Worm (Caenorhabditis elegans): ENCODE measurements around the gene srw-21.

srw-21 gene

ce11 chrV:15466017-15466416 is 21.8 kb upstream of the srw-21 start:
- no peak for TF ChIP-seq skn-1 (tag; optimal IDR thresholded peaks at IDR 0.05)
- TF ChIP-seq C34F6.9 (tag; optimal IDR thresholded peaks at IDR 0.05) = no peak
- TF ChIP-seq lin-39 (tag; optimal IDR thresholded peaks at IDR 0.05) = no peak
- TF ChIP-seq elt-1 (tag; optimal IDR thresholded peaks at IDR 0.05) = no peak
- TF ChIP-seq nhr-12 (tag; optimal IDR thresholded peaks at IDR 0.05) = no peak
- TF ChIP-seq mbf-1 (tag; optimal IDR thresholded peaks at IDR 0.05) = no peak
- TF ChIP-seq nhr-21 (tag; optimal IDR thresholded peaks at IDR 0.05) = no peak
- TF ChIP-seq ztf-4 (tag; optimal IDR thresholded peaks at IDR 0.05) = no peak
- TF ChIP-seq fos-1 (tag; optimal IDR thresholded peaks at IDR 0.05) = no peak
- TF ChIP-seq nhr-25 (tag; optimal IDR thresholded peaks at IDR 0.05) = no peak
- TF ChIP-seq nhr-237 (tag; optimal IDR thresholded peaks at IDR 0.05) = no peak
- no peak for TF ChIP-seq peb-1 (tag; optimal IDR thresholded peaks at IDR 0.05)
- no peak for TF ChIP-seq elt-3 (tag; optimal IDR thresholded peaks at IDR 0.05)
- TF ChIP-seq gmeb-1 (tag; optimal IDR thresholded peaks at IDR 0.05) = no peak
- no peak for TF ChIP-seq lin-13 (GFP tag; optimal IDR thresholded peaks at IDR 0.05)
- no peak for TF ChIP-seq aly-2 (tag; optimal IDR thresholded peaks at IDR 0.05)

- no peak for TF ChIP-seq C34F6.9 (tag; optimal IDR thresholded peaks at IDR 0.05)
Observed at ce11 chrV:15466719-15467118, 21.1 kb upstream of the srw-21 start.

- TF ChIP-seq elt-3 (tag; optimal IDR thresholded peaks at IDR 0.05) (no peak), mdl-1 (tag; optimal IDR thresholded peaks at IDR 0.05) (no peak), nhr-129 (tag; optimal IDR thresholded peaks at IDR 0.05) (no peak), nhr-6 (tag; optimal IDR thresholded peaks at IDR 0.05) (no peak), nhr-25 (tag; optimal IDR thresholded peaks at IDR 0.05) (no peak), sma-3 (GFP tag; optimal IDR thresholded peaks at IDR 0.05) (no peak), crh-2 (tag; optimal IDR thresholded peaks at IDR 0.05) (no peak)
Observed at ce11 chrV:15471029-15471428, 16.8 kb upstream of the srw-21 start, which contains the start of gene dpf-1. TSS of gene dpf-1 (plus strand) at chrV:15471329.

ce11 chrV:15478597-15478996 is 9.3 kb upstream of the srw-21 start, which contains the start of gene C06B8.2:
TSS of gene C06B8.2 (minus strand) at chrV:15478749.
- TF ChIP-seq ztf-1 (GFP tag; conservative IDR thresholded peaks at IDR 0.05) (no peak), dmd-4 (tag; optimal IDR thresholded peaks at IDR 0.05) (no peak), lin-11 (tag; optimal IDR thresholded peaks at IDR 0.05) (no peak), snpc-4 (tag; optimal IDR thresholded peaks at IDR 0.05) (no peak), nhr-129 (tag; optimal IDR thresholded peaks at IDR 0.05) (no peak), unc-62 (GFP tag; optimal IDR thresholded peaks at IDR 0.05) (no peak), F13H6.1 (tag; optimal IDR thresholded peaks at IDR 0.05) (no peak), nhr-6 (tag; optimal IDR thresholded peaks at IDR 0.05) (no peak), lin-39 (tag; optimal IDR thresholded peaks at IDR 0.05) (no peak), fos-1 (tag; optimal IDR thresholded peaks at IDR 0.05) (no peak), zag-1 (tag; optimal IDR thresholded peaks at IDR 0.05) (no peak), nhr-77 (tag; optimal IDR thresholded peaks at IDR 0.05) (no peak), nhr-237 (tag; optimal IDR thresholded peaks at IDR 0.05) (no peak), unc-55 (GFP tag; optimal IDR thresholded peaks at IDR 0.05) (no peak), unc-39 (tag; optimal IDR thresholded peaks at IDR 0.05) (no peak), ztf-11 (tag; optimal IDR thresholded peaks at IDR 0.05) (no peak), blmp-1 (tag; optimal IDR thresholded peaks at IDR 0.05; ENCODE audit: insufficient read depth) (no peak), alr-1 (tag; optimal IDR thresholded peaks at IDR 0.05) (no peak), nhr-21 (tag; optimal IDR thresholded peaks at IDR 0.05) (no peak)

ce11 chrV:15479107-15479506 is 8.8 kb upstream of the srw-21 start:
- TF ChIP-seq ceh-82 (tag; optimal IDR thresholded peaks at IDR 0.05) (no peak), nhr-6 (tag; optimal IDR thresholded peaks at IDR 0.05) (no peak), fos-1 (tag; optimal IDR thresholded peaks at IDR 0.05) (peak; percentile 56), sma-9 (GFP tag; optimal IDR thresholded peaks at IDR 0.05) (peak; percentile 15), sma-9 (tag; optimal IDR thresholded peaks at IDR 0.05) (no peak)
